Fruit fly (Drosophila melanogaster) whole organism, pupa: Measurements from ENCODE around the gene AP-2sigma.

Experiments
- CG10348 ChIP-seq: fragments of 200-800 bp; sonication (Bioruptor generic); IDR thresholded peaks from 2 replicates; pipeline ENCODE4 v1.3.6; 2022; ENCODE audit warnings: missing biosample characterization, missing genetic modification characterization
- CG12605 ChIP-seq: fragments of 200-800 bp; sonication (Bioruptor generic); IDR thresholded peaks from 2 replicates; pipeline ENCODE4 v1.3.6; 2022; ENCODE audit warnings: missing biosample characterization, missing genetic modification characterization
- CG13204 ChIP-seq: fragments of 200-800 bp; sonication (Bioruptor generic); optimal IDR thresholded peaks from 2 replicates; lab custom pipeline; 2018; ENCODE audit warnings: missing biosample characterization, mild to moderate bottlenecking, missing genetic modification characterization, moderate library complexity
- CG14655 ChIP-seq: fragments of 200-800 bp; sonication (Bioruptor generic); optimal IDR thresholded peaks from 3 replicates; lab custom pipeline; 2017; ENCODE audit warnings: mild to moderate bottlenecking, missing biosample characterization, missing genetic modification reagents, missing genetic modification characterization
- CG15710 ChIP-seq: fragments of 200-800 bp; sonication (Bioruptor generic); optimal IDR thresholded peaks from 2 replicates; lab custom pipeline; 2018; ENCODE audit warnings: missing biosample characterization, mild to moderate bottlenecking, missing genetic modification characterization, moderate library complexity
- CG17806 ChIP-seq: fragments of 200-800 bp; sonication (Bioruptor generic); optimal IDR thresholded peaks from 2 replicates; lab custom pipeline; 2018; ENCODE audit warnings: missing biosample characterization, mild to moderate bottlenecking, missing genetic modification characterization, moderate library complexity
- CG32121 ChIP-seq: fragments of 200-800 bp; sonication (Bioruptor generic); IDR thresholded peaks from 2 replicates; pipeline ENCODE4 v1.3.6; 2022; ENCODE audit warnings: missing biosample characterization, missing genetic modification characterization
- CG34367 ChIP-seq: fragments of 200-800 bp; sonication (Bioruptor generic); optimal IDR thresholded peaks from 2 replicates; lab custom pipeline; 2018; ENCODE audit warnings: missing biosample characterization, mild to moderate bottlenecking, missing genetic modification characterization
- CG4496 ChIP-seq: fragments of 200-800 bp; sonication (Bioruptor generic); IDR thresholded peaks from 3 replicates; pipeline ENCODE4 v1.3.6; 2022; ENCODE audit warnings: missing biosample characterization, missing genetic modification characterization
- CG8159 ChIP-seq: fragments of 200-800 bp; sonication (Bioruptor generic); optimal IDR thresholded peaks from 3 replicates; lab custom pipeline; 2018; ENCODE audit warnings: missing biosample characterization, mild to moderate bottlenecking, missing genetic modification characterization, moderate library complexity
- CG8301 ChIP-seq: fragments of 200-800 bp; sonication (Bioruptor generic); optimal IDR thresholded peaks from 2 replicates; lab custom pipeline; 2018; ENCODE audit warnings: missing biosample characterization, mild to moderate bottlenecking, missing genetic modification characterization
- CG9948 ChIP-seq: fragments of 200-800 bp; sonication (Bioruptor generic); optimal IDR thresholded peaks from 2 replicates; lab custom pipeline; 2018; ENCODE audit warnings: missing biosample characterization, mild to moderate bottlenecking, missing genetic modification characterization, moderate library complexity
- D1 ChIP-seq: fragments of 200-800 bp; sonication (Bioruptor generic); optimal IDR thresholded peaks from 2 replicates; lab custom pipeline; 2018; ENCODE audit warnings: missing biosample characterization, mild to moderate bottlenecking, missing genetic modification characterization, moderate library complexity
- EcR ChIP-seq: fragments of 200-800 bp; sonication (Bioruptor generic); optimal IDR thresholded peaks from 3 replicates; lab custom pipeline; 2019; ENCODE audit warnings: missing biosample characterization, missing genetic modification characterization, mild to moderate bottlenecking, moderate library complexity, missing genetic modification reagents
- Ets98B ChIP-seq: fragments of 200-800 bp; sonication (Bioruptor generic); IDR thresholded peaks from 2 replicates; pipeline ENCODE4 v1.3.6; 2022; ENCODE audit warnings: missing biosample characterization, missing genetic modification characterization
- Pif1A ChIP-seq: fragments of 200-800 bp; sonication (Bioruptor generic); optimal IDR thresholded peaks from 3 replicates; lab custom pipeline; 2016; ENCODE audit warnings: missing biosample characterization, missing genetic modification characterization
- Pif1B ChIP-seq: fragments of 200-800 bp; sonication (Bioruptor generic); optimal IDR thresholded peaks from 3 replicates; lab custom pipeline; 2016; ENCODE audit warnings: missing biosample characterization, missing genetic modification characterization
- Snoo ChIP-seq: fragments of 200-800 bp; sonication (Bioruptor generic); optimal IDR thresholded peaks from 3 replicates; lab custom pipeline; 2017; ENCODE audit warnings: missing biosample characterization, mild to moderate bottlenecking, missing genetic modification characterization, inconsistent platforms
- fd96Ca ChIP-seq: fragments of 200-800 bp; sonication (Bioruptor generic); IDR thresholded peaks from 3 replicates; pipeline ENCODE4 v1.3.6; 2022; ENCODE audit warnings: missing biosample characterization, missing genetic modification characterization
- gl ChIP-seq: fragments of 200-800 bp; sonication (Bioruptor generic); optimal IDR thresholded peaks from 2 replicates; lab custom pipeline; 2018; ENCODE audit warnings: missing biosample characterization, mild to moderate bottlenecking, missing genetic modification characterization
- rn ChIP-seq: fragments of 200-800 bp; sonication (Bioruptor generic); IDR thresholded peaks from 2 replicates; pipeline ENCODE4 v1.3.6; 2022; ENCODE audit warnings: missing biosample characterization, missing genetic modification characterization

AP-2sigma gene

dm6 chr3R:21241332-21241731 lies 28.5 kb downstream of the AP-2sigma start:
- TF ChIP-seq CG10348 (GFP tag; lab: Robert Waterston, UW), result no peak
- no peak for TF ChIP-seq CG8159 (tag; lab: Kevin White, UChicago)
- no peak for TF ChIP-seq D1 (tag; lab: Kevin White, UChicago)
- TF ChIP-seq CG14655, result no peak
- no peak for TF ChIP-seq CG9948
- TF ChIP-seq fd96Ca, result no peak
- TF ChIP-seq Pif1B, result no peak
- no peak for TF ChIP-seq CG32121
- no peak for TF ChIP-seq rn (GFP tag; lab: Robert Waterston, UW)

DNA sequence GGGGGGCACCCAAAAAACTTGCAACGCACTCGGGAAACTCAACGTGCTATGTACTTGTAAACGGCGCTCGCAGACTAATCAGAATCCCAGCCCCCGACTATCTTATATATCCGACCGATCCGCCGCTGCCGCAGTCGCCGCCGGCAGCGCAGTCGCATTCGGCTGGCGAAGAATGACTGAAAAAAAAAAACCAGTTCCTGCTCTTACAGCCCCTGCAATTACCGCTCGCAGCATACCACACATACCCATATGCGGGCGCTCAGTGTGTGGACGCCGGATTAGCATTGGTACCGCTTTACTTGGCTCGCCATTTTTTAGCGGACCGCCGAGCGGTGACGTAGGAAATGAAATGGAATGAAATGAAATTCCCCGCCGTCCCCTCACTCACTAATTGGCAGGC lies 32.8 kb downstream of the AP-2sigma start, which contains the start of gene e:
Gene e (minus strand): TSS at position 79 of the 400 bp plus-strand sequence.
- TF ChIP-seq fd96Ca (no peak), CG10348 (GFP tag; lab: Robert Waterston, UW) (no peak), Snoo (no peak), CG4496 (peak; percentile 39; the same call in 1 of the 3 replicates), D1 (tag; lab: Kevin White, UChicago) (no peak), CG32121 (no peak), rn (GFP tag; lab: Robert Waterston, UW) (no peak), CG9948 (no peak), CG13204 (peak; percentile 79), CG15710 (no peak), CG34367 (tag; lab: Kevin White, UChicago) (no peak), CG8159 (tag; lab: Kevin White, UChicago) (no peak), Pif1A (GFP tag; lab: Kevin White, UChicago) (no peak), CG8301 (tag; lab: Kevin White, UChicago) (no peak), Ets98B (GFP tag; lab: Robert Waterston, UW) (no peak), CG17806 (tag; lab: Kevin White, UChicago) (no peak)

DNA sequence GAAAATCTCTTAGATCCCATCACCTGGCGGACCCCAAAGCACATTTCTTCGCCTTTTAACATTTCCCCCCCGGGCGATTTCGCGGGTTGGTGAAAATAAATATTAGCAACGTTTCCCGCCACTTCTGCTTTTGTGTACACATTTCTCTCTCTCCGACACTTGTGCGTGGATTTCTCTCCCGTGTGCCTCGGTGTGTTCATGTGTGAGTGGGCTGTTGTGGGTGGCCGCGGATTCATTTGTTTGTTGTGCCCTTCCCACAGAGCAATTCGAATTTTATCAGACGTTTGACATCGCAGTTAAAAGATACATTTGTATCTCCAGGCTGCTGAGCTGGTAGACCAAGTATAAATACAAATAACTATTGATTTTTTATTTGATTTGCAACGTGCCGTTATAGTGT lies 45.6 kb downstream of the AP-2sigma start:
- TF ChIP-seq CG13204, result peak; percentile 21
- no peak for TF ChIP-seq rn (GFP tag; lab: Robert Waterston, UW)
- peak; percentile 34; the same call in 1 of the 2 replicates for TF ChIP-seq CG12605 (GFP tag; lab: Robert Waterston, UW)
- no peak for TF ChIP-seq Pif1B
- no peak for TF ChIP-seq CG14655
- TF ChIP-seq Ets98B (GFP tag; lab: Robert Waterston, UW), result peak; percentile 83
- TF ChIP-seq CG10348 (GFP tag; lab: Robert Waterston, UW), result no peak
- no peak for TF ChIP-seq Pif1A (GFP tag; lab: Kevin White, UChicago)
- no peak for TF ChIP-seq CG9948
- TF ChIP-seq gl (tag; lab: Kevin White, UChicago), result no peak
- TF ChIP-seq CG15710, result no peak
- peak; percentile 50 for TF ChIP-seq Snoo
- no peak for TF ChIP-seq CG17806 (tag; lab: Kevin White, UChicago)
- TF ChIP-seq EcR (GFP tag; lab: Kevin White, UChicago), result no peak
- peak; percentile 83 for TF ChIP-seq fd96Ca
- TF ChIP-seq CG8159 (tag; lab: Kevin White, UChicago), result no peak
- peak; percentile 43 for TF ChIP-seq CG8301 (tag; lab: Kevin White, UChicago)
- peak; percentile 71 for TF ChIP-seq CG32121
- no peak for TF ChIP-seq CG34367 (tag; lab: Kevin White, UChicago)
- TF ChIP-seq CG4496, result peak; percentile 52; the same call in 2 of the 3 replicates
- TF ChIP-seq D1 (tag; lab: Kevin White, UChicago), result no peak

dm6 chr3R:21223453-21224057 lies 46.3 kb downstream of the AP-2sigma start, which contains the start of the genes CG3337 and Nelf-A:
Gene CG3337, minus strand, starts transcription at chr3R:21223584.
Gene Nelf-A, plus strand, starts transcription at chr3R:21223704.
- TF ChIP-seq CG13204 (no peak), CG34367 (tag; lab: Kevin White, UChicago) (peak; percentile 13), fd96Ca (0 out of 3 replicates have a peak, but pooled peaks have one; percentile 21), rn (GFP tag; lab: Robert Waterston, UW) (peak; percentile 38; the same call in 1 of the 2 replicates), CG10348 (GFP tag; lab: Robert Waterston, UW) (no peak), CG4496 (peak; percentile 77), Snoo (peak; percentile 53), CG15710 (peak; percentile 41), CG17806 (tag; lab: Kevin White, UChicago) (no peak), Ets98B (GFP tag; lab: Robert Waterston, UW) (peak; percentile 48), CG32121 (no peak), Pif1B (no peak), CG12605 (GFP tag; lab: Robert Waterston, UW) (0 out of 2 replicates have a peak, but pooled peaks have one; percentile 13), CG8159 (tag; lab: Kevin White, UChicago) (no peak)
